Worm (Caenorhabditis elegans) whole organism, late embryonic: ENCODE results near the gene C18D11.10.

Experiments
- ahr-1 ChIP-seq: sonication (generic microtip); optimal IDR thresholded peaks from 2 replicates; lab custom pipeline; 2016; ENCODE audit warnings: missing genetic modification characterization, missing compliant biosample characterization
- ceh-22 ChIP-seq: sonication (generic microtip); optimal IDR thresholded peaks from 2 replicates; lab custom pipeline; 2017; ENCODE audit warnings: missing biosample characterization, missing genetic modification characterization
- ceh-34 ChIP-seq: sonication (generic microtip); optimal IDR thresholded peaks from 2 replicates; lab custom pipeline; 2016; ENCODE audit warnings: mild to moderate bottlenecking, missing genetic modification characterization, missing compliant biosample characterization
- elt-2 ChIP-seq: sonication (generic microtip); optimal IDR thresholded peaks from 2 replicates; lab custom pipeline; 2016; ENCODE audit warnings: missing genetic modification reagents, missing genetic modification characterization, missing compliant biosample characterization
- eyg-1 ChIP-seq: sonication (generic microtip); optimal IDR thresholded peaks from 2 replicates; lab custom pipeline; 2016; ENCODE audit warnings: missing genotype, missing genetic modification characterization, missing compliant biosample characterization
- fkh-6 ChIP-seq: sonication (generic microtip); optimal IDR thresholded peaks from 2 replicates; lab custom pipeline; 2016; ENCODE audit warnings: missing genetic modification characterization, missing compliant biosample characterization
- gmeb-2 ChIP-seq: sonication (generic microtip); optimal IDR thresholded peaks from 2 replicates; lab custom pipeline; 2016; ENCODE audit warnings: missing genetic modification characterization, inconsistent platforms, missing compliant biosample characterization
- hlh-13 ChIP-seq: fragments of 200-800 bp; sonication (Bioruptor generic); optimal IDR thresholded peaks from 2 replicates; lab custom pipeline; 2018; ENCODE audit warnings: mild to moderate bottlenecking, missing genetic modification characterization, missing compliant biosample characterization
- hlh-30 ChIP-seq: sonication (generic microtip); optimal IDR thresholded peaks from 2 replicates; lab custom pipeline; 2017; ENCODE audit warnings: antibody characterized with exemption, missing genetic modification characterization, missing compliant biosample characterization; ENCODE audit not compliant: insufficient read depth
- hlh-6 ChIP-seq: sonication (generic microtip); optimal IDR thresholded peaks from 2 replicates; lab custom pipeline; 2016; ENCODE audit warnings: missing genotype, missing genetic modification characterization, missing compliant biosample characterization
- hlh-8 ChIP-seq: sonication (generic microtip); optimal IDR thresholded peaks from 2 replicates; lab custom pipeline; 2016; ENCODE audit warnings: missing genotype, missing genetic modification characterization, missing compliant biosample characterization
- mec-3 ChIP-seq: sonication (generic microtip); optimal IDR thresholded peaks from 2 replicates; lab custom pipeline; 2016; ENCODE audit warnings: borderline replicate concordance, missing genetic modification characterization, missing compliant biosample characterization
- pag-3 ChIP-seq: sonication (generic microtip); optimal IDR thresholded peaks from 2 replicates; lab custom pipeline; 2016; ENCODE audit warnings: missing compliant biosample characterization, missing genetic modification characterization, borderline replicate concordance
- pha-4 ChIP-seq: fragments of 150-350 bp; optimal IDR thresholded peaks from 2 replicates; lab custom pipeline; 2018; ENCODE audit warnings: missing biosample characterization, missing genetic modification reagents, missing genetic modification characterization
- rnt-1 ChIP-seq: sonication (generic microtip); optimal IDR thresholded peaks from 2 replicates; lab custom pipeline; 2016; ENCODE audit warnings: missing genetic modification characterization, missing compliant biosample characterization
- unc-3 ChIP-seq, 2 experiments: fragments of 200-800 bp in 1 of 2; sonication (Bioruptor generic) in 1 of 2; sonication (generic microtip) in 1 of 2; conservative IDR thresholded peaks in 1 of 2; optimal IDR thresholded peaks in 1 of 2; 2 replicates each; pipeline versions ENCODE4 v1.3.6 to Lab custom; 2016 to 2022; ENCODE audit warnings: missing compliant biosample characterization in 2 of 2, missing genetic modification characterization in 2 of 2, missing genetic modification reagents in 1 of 2
- ztf-16 ChIP-seq: sonication (generic microtip); optimal IDR thresholded peaks from 2 replicates; lab custom pipeline; 2017; ENCODE audit warnings: missing genetic modification characterization, missing compliant biosample characterization

Gene C18D11.10

ce11 chrIII:11856852-11857251 is 49.3 kb downstream of the C18D11.10 start:
- no peak for TF ChIP-seq ztf-16 (tag; lab: Kevin White, UChicago)
- no peak for TF ChIP-seq pag-3
- no peak for TF ChIP-seq hlh-8
- TF ChIP-seq hlh-13: no peak
- no peak for TF ChIP-seq rnt-1 (tag; lab: Kevin White, UChicago)
- no peak for TF ChIP-seq eyg-1 (tag; lab: Kevin White, UChicago)
- TF ChIP-seq gmeb-2: no peak
- TF ChIP-seq elt-2 (tag; lab: Kevin White, UChicago): no peak
- TF ChIP-seq unc-3 (GFP tag; conservative IDR thresholded peaks at IDR 0.05; lab: Robert Waterston, UW): no peak
- no peak for TF ChIP-seq unc-3 (tag; optimal IDR thresholded peaks at IDR 0.05; lab: Kevin White, UChicago)
- no peak for TF ChIP-seq ceh-34
- TF ChIP-seq fkh-6 (tag; lab: Kevin White, UChicago): no peak
- TF ChIP-seq ahr-1 (tag; lab: Kevin White, UChicago): no peak
- TF ChIP-seq mec-3 (tag; lab: Kevin White, UChicago): no peak
- no peak for TF ChIP-seq pha-4 (tag; lab: Kevin White, UChicago)
- no peak for TF ChIP-seq hlh-30 (tag; lab: Kevin White, UChicago)
- TF ChIP-seq ceh-22 (tag; lab: Kevin White, UChicago): no peak
- TF ChIP-seq hlh-6: no peak
